Worm (Caenorhabditis elegans): ENCODE results near the gene ceh-99.

- TF ChIP-seq scrt-1 (GFP tag; IDR thresholded peaks at IDR 0.05) (no peak), tbx-37 (GFP tag; conservative IDR thresholded peaks at IDR 0.05) (no peak), sea-1 (GFP tag; conservative IDR thresholded peaks at IDR 0.05) (no peak), ceh-13 (GFP tag; optimal IDR thresholded peaks at IDR 0.05) (no peak), ama-1 (optimal IDR thresholded peaks at IDR 0.05) (no peak), aly-1 (tag; optimal IDR thresholded peaks at IDR 0.05) (no peak), hmbx-1 (tag; optimal IDR thresholded peaks at IDR 0.05) (no peak), pes-1 (GFP tag; IDR thresholded peaks at IDR 0.05) (no peak), flt-1 (GFP tag; IDR thresholded peaks at IDR 0.05) (no peak), hnd-1 (tag; optimal IDR thresholded peaks at IDR 0.05) (no peak), B0310.2 (tag; optimal IDR thresholded peaks at IDR 0.05) (no peak), tra-4 (tag; optimal IDR thresholded peaks at IDR 0.05) (no peak), tbx-11 (GFP tag; IDR thresholded peaks at IDR 0.05) (no peak)
These were observed 5.7 kb downstream of the ceh-99 start, which contains the start of gene srx-118 for ce11 chrII:12525526-12525925.

Measured in whole organism, early embryonic.